Worm (Caenorhabditis elegans) whole organism, young adult: Measurements from ENCODE around the gene F36H12.3.

Experiments
- B0035.1 ChIP-seq: sonication (generic microtip); optimal IDR thresholded peaks from 2 replicates; lab custom pipeline; 2016; ENCODE audit warnings: missing genetic modification characterization, mild to moderate bottlenecking, missing compliant biosample characterization, missing genotype, missing genetic modification reagents
- F22D6.2 ChIP-seq: sonication (generic microtip); optimal IDR thresholded peaks from 2 replicates; lab custom pipeline; 2016; ENCODE audit warnings: mild to moderate bottlenecking, missing genetic modification characterization, missing compliant biosample characterization
- F33H1.4 ChIP-seq: fragments of 200-800 bp; sonication (Bioruptor generic); IDR thresholded peaks from 2 replicates; pipeline ENCODE4 v1.3.6; 2022; ENCODE audit warnings: missing genetic modification reagents, missing genetic modification characterization, missing compliant biosample characterization
- K11D2.4 ChIP-seq: fragments of 200-800 bp; sonication (Bioruptor generic); IDR thresholded peaks from 2 replicates; pipeline ENCODE4 v1.3.6; 2022; ENCODE audit warnings: missing genetic modification reagents, missing genetic modification characterization, missing compliant biosample characterization
- ZK185.1 ChIP-seq: sonication (generic microtip); optimal IDR thresholded peaks from 2 replicates; lab custom pipeline; 2016; ENCODE audit warnings: mild to moderate bottlenecking, missing genetic modification characterization, missing compliant biosample characterization; ENCODE audit not compliant: poor library complexity, severe bottlenecking
- aptf-3 ChIP-seq: fragments of 200-800 bp; sonication (Bioruptor generic); IDR thresholded peaks from 2 replicates; pipeline ENCODE4 v1.3.6; 2022; ENCODE audit warnings: missing genetic modification characterization, missing compliant biosample characterization
- attf-5 ChIP-seq: fragments of 200-800 bp; sonication (Bioruptor generic); optimal IDR thresholded peaks from 2 replicates; lab custom pipeline; 2018; ENCODE audit warnings: mild to moderate bottlenecking, missing genetic modification characterization, missing compliant biosample characterization
- cebp-2 ChIP-seq: fragments of 200-800 bp; sonication (Bioruptor generic); IDR thresholded peaks from 2 replicates; pipeline ENCODE4 v1.3.6; 2022; ENCODE audit warnings: missing genetic modification characterization, missing compliant biosample characterization
- ceh-100 ChIP-seq: fragments of 200-800 bp; sonication (Bioruptor generic); IDR thresholded peaks from 2 replicates; pipeline ENCODE4 v1.3.6; 2022; ENCODE audit warnings: missing genetic modification reagents, missing genetic modification characterization, missing compliant biosample characterization
- ceh-58 ChIP-seq: fragments of 200-800 bp; sonication (Bioruptor generic); IDR thresholded peaks from 2 replicates; pipeline ENCODE4 v1.3.6; 2022; ENCODE audit warnings: missing genetic modification characterization, missing compliant biosample characterization
- chd-7 ChIP-seq: sonication (generic microtip); optimal IDR thresholded peaks from 2 replicates; lab custom pipeline; 2016; ENCODE audit warnings: mild to moderate bottlenecking, missing genetic modification characterization, moderate library complexity, missing compliant biosample characterization
- dpl-1 ChIP-seq: fragments of 150-350 bp; optimal IDR thresholded peaks from 2 replicates; lab custom pipeline; 2014; ENCODE audit warnings: missing biosample characterization, missing genetic modification reagents, missing genetic modification characterization
- efl-1 ChIP-seq: fragments of 150-350 bp; optimal IDR thresholded peaks from 2 replicates; lab custom pipeline; 2014; ENCODE audit warnings: missing biosample characterization, missing genetic modification reagents, missing genetic modification characterization
- egl-44 ChIP-seq: fragments of 200-800 bp; sonication (Bioruptor generic); IDR thresholded peaks from 2 replicates; pipeline ENCODE4 v1.3.6; 2022; ENCODE audit warnings: missing genetic modification reagents, missing genetic modification characterization, missing compliant biosample characterization
- egrh-3 ChIP-seq: fragments of 200-800 bp; sonication (Bioruptor generic); IDR thresholded peaks from 2 replicates; pipeline ENCODE4 v1.3.6; 2022; ENCODE audit warnings: missing genetic modification reagents, missing genetic modification characterization, missing compliant biosample characterization
- ekl-4 ChIP-seq: fragments of 200-800 bp; sonication (Bioruptor generic); IDR thresholded peaks from 2 replicates; pipeline ENCODE4 v1.3.6; 2022; ENCODE audit warnings: missing genetic modification reagents, missing genetic modification characterization, missing compliant biosample characterization
- hmg-1.2 ChIP-seq: fragments of 200-800 bp; sonication (Bioruptor generic); IDR thresholded peaks from 2 replicates; pipeline ENCODE4 v1.3.6; 2022; ENCODE audit warnings: missing genetic modification reagents, missing genetic modification characterization, missing compliant biosample characterization
- let-526 ChIP-seq: fragments of 200-800 bp; sonication (Bioruptor generic); IDR thresholded peaks from 2 replicates; pipeline ENCODE4 v1.3.6; 2022; ENCODE audit warnings: missing genetic modification reagents, missing genetic modification characterization, missing compliant biosample characterization
- lin-54 ChIP-seq: fragments of 200-800 bp; sonication (Bioruptor generic); optimal IDR thresholded peaks from 2 replicates; lab custom pipeline; 2018; ENCODE audit warnings: mild to moderate bottlenecking, missing genetic modification characterization, missing compliant biosample characterization
- lsl-1 ChIP-seq: fragments of 200-800 bp; sonication (Bioruptor generic); optimal IDR thresholded peaks from 2 replicates; lab custom pipeline; 2018; ENCODE audit warnings: mild to moderate bottlenecking, missing genetic modification characterization, moderate library complexity, missing compliant biosample characterization
- lsy-27 ChIP-seq: sonication (generic microtip); optimal IDR thresholded peaks from 2 replicates; lab custom pipeline; 2017; ENCODE audit warnings: missing genetic modification characterization, mild to moderate bottlenecking, missing compliant biosample characterization, antibody characterized with exemption, missing genotype, borderline replicate concordance; ENCODE audit not compliant: insufficient read depth
- madf-6 ChIP-seq: fragments of 200-800 bp; sonication (Bioruptor generic); IDR thresholded peaks from 2 replicates; pipeline ENCODE4 v1.3.6; 2022; ENCODE audit warnings: missing genetic modification reagents, missing genetic modification characterization, missing compliant biosample characterization
- madf-8 ChIP-seq: fragments of 200-800 bp; sonication (Bioruptor generic); conservative IDR thresholded peaks from 2 replicates; pipeline ENCODE4 v1.3.6; 2022; ENCODE audit warnings: missing genetic modification reagents, missing genetic modification characterization, missing compliant biosample characterization
- mes-4 ChIP-seq: sonication (generic microtip); optimal IDR thresholded peaks from 2 replicates; lab custom pipeline; 2016; ENCODE audit warnings: missing genotype, missing genetic modification characterization, missing compliant biosample characterization
- nfya-2 ChIP-seq: fragments of 200-800 bp; sonication (Bioruptor generic); IDR thresholded peaks from 2 replicates; pipeline ENCODE4 v1.3.6; 2022; ENCODE audit warnings: missing genetic modification reagents, missing genetic modification characterization, missing compliant biosample characterization
- nhr-120 ChIP-seq: fragments of 200-800 bp; sonication (Bioruptor generic); IDR thresholded peaks from 2 replicates; pipeline ENCODE4 v1.3.6; 2022; ENCODE audit warnings: missing genetic modification characterization, missing compliant biosample characterization
- nhr-80 ChIP-seq: sonication (generic microtip); optimal IDR thresholded peaks from 2 replicates; lab custom pipeline; 2016; ENCODE audit warnings: missing genetic modification characterization, missing compliant biosample characterization
- rpc-1 ChIP-seq, 2 experiments: fragments of 150-350 bp in 1 of 2; sonication (generic microtip) in 1 of 2; optimal IDR thresholded peaks; 2 replicates each; lab custom pipeline; 2014 to 2018; ENCODE audit warnings: missing biosample characterization in 1 of 2, missing genetic modification characterization in 1 of 2, missing genetic modification reagents in 1 of 2, missing genotype in 1 of 2
- sdz-38 ChIP-seq: sonication (generic microtip); optimal IDR thresholded peaks from 2 replicates; lab custom pipeline; 2016; ENCODE audit warnings: missing genotype, missing genetic modification characterization, missing compliant biosample characterization
- snpc-1.3 ChIP-seq: sonication (generic microtip); optimal IDR thresholded peaks from 2 replicates; lab custom pipeline; 2017; ENCODE audit warnings: missing genetic modification characterization, mild to moderate bottlenecking, missing compliant biosample characterization, antibody characterized with exemption, moderate library complexity, missing genotype, missing genetic modification reagents; ENCODE audit not compliant: insufficient read depth
- snpc-4 ChIP-seq, 5 experiments: fragments of 150-350 bp in 1 of 5; sonication (generic microtip) in 4 of 5; optimal IDR thresholded peaks; 2 replicates each; lab custom pipeline; 2014 to 2018; ENCODE audit warnings: missing genetic modification characterization in 5 of 5, missing biosample characterization in 3 of 5, antibody characterized with exemption in 2 of 5, mild to moderate bottlenecking in 2 of 5, missing compliant biosample characterization in 2 of 5, missing genotype in 2 of 5, moderate library complexity in 2 of 5, missing genetic modification reagents in 1 of 5
- xnd-1 ChIP-seq: sonication (generic microtip); optimal IDR thresholded peaks from 2 replicates; lab custom pipeline; 2016; ENCODE audit warnings: missing genotype, missing genetic modification reagents, missing genetic modification characterization, missing compliant biosample characterization
- zim-3 ChIP-seq: sonication (generic microtip); optimal IDR thresholded peaks from 2 replicates; lab custom pipeline; 2017; ENCODE audit warnings: mild to moderate bottlenecking, missing genetic modification characterization, moderate library complexity, missing compliant biosample characterization
- ztf-6 ChIP-seq: fragments of 200-800 bp; sonication (Bioruptor generic); IDR thresholded peaks from 2 replicates; pipeline ENCODE4 v1.3.6; 2022; ENCODE audit warnings: missing genetic modification reagents, missing genetic modification characterization, missing compliant biosample characterization

Gene F36H12.3

ce11 chrIV:5268803-5269202 lies 3.8 kb upstream of the F36H12.3 start, which contains the start of gene F36H12.4:
Gene F36H12.4 (plus strand): TSS chrIV:5269103.
- no peak for TF ChIP-seq mes-4
- no peak for TF ChIP-seq zim-3 (tag; lab: Kevin White, UChicago)
- no peak for TF ChIP-seq F22D6.2 (tag; lab: Kevin White, UChicago)
- TF ChIP-seq B0035.1, result no peak
- no peak for TF ChIP-seq hmg-1.2
- TF ChIP-seq ceh-100 (GFP tag; lab: Robert Waterston, UW), result no peak
- no peak for TF ChIP-seq chd-7 (tag; lab: Kevin White, UChicago)
- no peak for TF ChIP-seq ceh-58 (GFP tag; lab: Robert Waterston, UW)
- TF ChIP-seq rpc-1 (optimal IDR thresholded peaks at IDR 0.05; lab: Kevin White, UChicago), result no peak
- no peak for TF ChIP-seq rpc-1 (tag; optimal IDR thresholded peaks at IDR 0.05; lab: Kevin White, UChicago)
- TF ChIP-seq ZK185.1, result no peak
- TF ChIP-seq dpl-1 (GFP tag; lab: Kevin White, UChicago), result no peak
- no peak for TF ChIP-seq ekl-4 (GFP tag; lab: Robert Waterston, UW)
- TF ChIP-seq K11D2.4 (GFP tag; lab: Robert Waterston, UW), result no peak
- TF ChIP-seq snpc-1.3 (tag; lab: Kevin White, UChicago), result no peak

- no peak for TF ChIP-seq cebp-2 (GFP tag; lab: Robert Waterston, UW)
- TF ChIP-seq attf-5 (GFP tag; lab: Kevin White, UChicago), result no peak
- no peak for TF ChIP-seq aptf-3 (GFP tag; lab: Robert Waterston, UW)
- TF ChIP-seq egl-44 (GFP tag; lab: Robert Waterston, UW), result no peak
- no peak for TF ChIP-seq ztf-6
- TF ChIP-seq ceh-58 (GFP tag; lab: Robert Waterston, UW), result no peak
Observed at ce11 chrIV:5273385-5273784, 767 bp downstream of the F36H12.3 start.

- TF ChIP-seq nfya-2 (no peak), xnd-1 (tag; lab: Kevin White, UChicago) (peak; percentile 31), sdz-38 (tag; lab: Kevin White, UChicago) (no peak), snpc-4 (GFP tag; optimal IDR thresholded peaks at IDR 0.05; lab: Kevin White, UChicago) (no peak), snpc-4 (tag; optimal IDR thresholded peaks at IDR 0.05; lab: Kevin White, UChicago) (peak in 3 of 4 experiments; percentile 72 to 74 (median 73)), F33H1.4 (peak; percentile 78), lsl-1 (peak; percentile 80), egrh-3 (GFP tag; lab: Robert Waterston, UW) (no peak), efl-1 (peak; percentile 33), madf-8 (GFP tag; lab: Robert Waterston, UW) (peak; percentile 59), madf-6 (peak; percentile 52; the same call in 1 of the 2 replicates)
Observed at ce11 chrIV:5274123-5274581, 1.5 kb downstream of the F36H12.3 start, which contains the start of gene slfl-4. Gene slfl-4 (plus strand): TSS chrIV:5274531.

ce11 chrIV:5277752-5278151 lies 5.1 kb downstream of the F36H12.3 start, which contains the start of gene F36H12.17:
Gene F36H12.17 (minus strand): TSS chrIV:5277852.
- TF ChIP-seq lin-54 (GFP tag; lab: Kevin White, UChicago) (no peak), lsy-27 (tag; lab: Kevin White, UChicago) (no peak), let-526 (GFP tag; lab: Robert Waterston, UW) (no peak), nhr-80 (no peak), nhr-120 (no peak), rpc-1 (optimal IDR thresholded peaks at IDR 0.05; lab: Kevin White, UChicago) (no peak), rpc-1 (tag; optimal IDR thresholded peaks at IDR 0.05; lab: Kevin White, UChicago) (no peak), aptf-3 (GFP tag; lab: Robert Waterston, UW) (no peak)
